Worm (Caenorhabditis elegans) whole organism, young adult: ENCODE data around the gene lin-40.

ENCODE experiments used
- B0336.3 ChIP-seq: fragments of 200-800 bp; sonication (Bioruptor generic); IDR thresholded peaks from 2 replicates; pipeline ENCODE4 v1.3.6; 2022; ENCODE audit warnings: missing genetic modification characterization, missing compliant biosample characterization
- F10E7.11 ChIP-seq: sonication (generic microtip); optimal IDR thresholded peaks from 2 replicates; lab custom pipeline; 2017; ENCODE audit warnings: mild to moderate bottlenecking, missing genetic modification characterization, moderate library complexity, missing compliant biosample characterization
- F22D6.2 ChIP-seq: sonication (generic microtip); optimal IDR thresholded peaks from 2 replicates; lab custom pipeline; 2016; ENCODE audit warnings: mild to moderate bottlenecking, missing genetic modification characterization, missing compliant biosample characterization
- F57C9.4 ChIP-seq: sonication (generic microtip); optimal IDR thresholded peaks from 2 replicates; lab custom pipeline; 2017; ENCODE audit warnings: mild to moderate bottlenecking, missing genetic modification characterization, missing compliant biosample characterization
- K12H6.12 ChIP-seq: fragments of 200-800 bp; sonication (Bioruptor generic); optimal IDR thresholded peaks from 2 replicates; lab custom pipeline; 2018; ENCODE audit warnings: mild to moderate bottlenecking, missing genetic modification characterization, missing compliant biosample characterization
- Y53G8AR.9 ChIP-seq: fragments of 200-800 bp; sonication (Bioruptor generic); conservative IDR thresholded peaks from 2 replicates; pipeline ENCODE4 v1.3.6; 2022; ENCODE audit warnings: missing genetic modification reagents, missing genetic modification characterization, missing compliant biosample characterization
- ZK185.1 ChIP-seq: sonication (generic microtip); optimal IDR thresholded peaks from 2 replicates; lab custom pipeline; 2016; ENCODE audit warnings: mild to moderate bottlenecking, missing genetic modification characterization, missing compliant biosample characterization; ENCODE audit not compliant: poor library complexity, severe bottlenecking
- akir-1 ChIP-seq: fragments of 200-800 bp; sonication (Bioruptor generic); optimal IDR thresholded peaks from 2 replicates; lab custom pipeline; 2018; ENCODE audit warnings: mild to moderate bottlenecking, missing genetic modification characterization, moderate library complexity, missing compliant biosample characterization
- bed-2 ChIP-seq: fragments of 200-800 bp; sonication (Bioruptor generic); IDR thresholded peaks from 2 replicates; pipeline ENCODE4 v1.3.6; 2022; ENCODE audit warnings: missing genetic modification reagents, missing genetic modification characterization, missing compliant biosample characterization
- cebp-1 ChIP-seq, 2 experiments: fragments of 200-800 bp in 1 of 2; sonication (Bioruptor generic) in 1 of 2; sonication (generic microtip) in 1 of 2; IDR thresholded peaks in 1 of 2; optimal IDR thresholded peaks in 1 of 2; 2 replicates each; pipeline versions ENCODE4 v1.3.6 to Lab custom; 2017 to 2022; ENCODE audit warnings: missing compliant biosample characterization in 2 of 2, missing genetic modification characterization in 2 of 2, mild to moderate bottlenecking in 1 of 2, missing genetic modification reagents in 1 of 2, moderate library complexity in 1 of 2
- ceh-91 ChIP-seq: fragments of 200-800 bp; sonication (Bioruptor generic); IDR thresholded peaks from 2 replicates; pipeline ENCODE4 v1.3.6; 2022; ENCODE audit warnings: missing genetic modification reagents, missing genetic modification characterization, missing compliant biosample characterization
- die-1 ChIP-seq: sonication (generic microtip); optimal IDR thresholded peaks from 2 replicates; lab custom pipeline; 2016; ENCODE audit warnings: missing genotype, mild to moderate bottlenecking, missing genetic modification characterization, missing compliant biosample characterization
- dpl-1 ChIP-seq: fragments of 150-350 bp; optimal IDR thresholded peaks from 2 replicates; lab custom pipeline; 2014; ENCODE audit warnings: missing biosample characterization, missing genetic modification reagents, missing genetic modification characterization
- egl-44 ChIP-seq: fragments of 200-800 bp; sonication (Bioruptor generic); IDR thresholded peaks from 2 replicates; pipeline ENCODE4 v1.3.6; 2022; ENCODE audit warnings: missing genetic modification reagents, missing genetic modification characterization, missing compliant biosample characterization
- fkh-3 ChIP-seq: sonication (generic microtip); optimal IDR thresholded peaks from 2 replicates; lab custom pipeline; 2016; ENCODE audit warnings: mild to moderate bottlenecking, missing genetic modification characterization, missing compliant biosample characterization
- gei-17 ChIP-seq: fragments of 200-800 bp; sonication (Bioruptor generic); optimal IDR thresholded peaks from 2 replicates; lab custom pipeline; 2018; ENCODE audit warnings: mild to moderate bottlenecking, missing genetic modification characterization, missing compliant biosample characterization
- him-1 ChIP-seq: sonication (generic microtip); optimal IDR thresholded peaks from 2 replicates; lab custom pipeline; 2016; ENCODE audit warnings: missing genotype, missing genetic modification reagents, missing genetic modification characterization, missing compliant biosample characterization
- hlh-26 ChIP-seq: fragments of 200-800 bp; sonication (Bioruptor generic); conservative IDR thresholded peaks from 2 replicates; pipeline ENCODE4 v1.3.6; 2022; ENCODE audit warnings: missing genetic modification reagents, missing genetic modification characterization, missing compliant biosample characterization
- let-607 ChIP-seq, 2 experiments: fragments of 200-800 bp in 1 of 2; sonication (Bioruptor generic) in 1 of 2; sonication (generic microtip) in 1 of 2; optimal IDR thresholded peaks; 2 replicates each; lab custom pipeline; 2016 to 2018; ENCODE audit warnings: mild to moderate bottlenecking in 2 of 2, missing compliant biosample characterization in 2 of 2, missing genetic modification characterization in 2 of 2, moderate library complexity in 2 of 2, missing genotype in 1 of 2
- lsl-1 ChIP-seq: fragments of 200-800 bp; sonication (Bioruptor generic); optimal IDR thresholded peaks from 2 replicates; lab custom pipeline; 2018; ENCODE audit warnings: mild to moderate bottlenecking, missing genetic modification characterization, moderate library complexity, missing compliant biosample characterization
- lsy-27 ChIP-seq: sonication (generic microtip); optimal IDR thresholded peaks from 2 replicates; lab custom pipeline; 2017; ENCODE audit warnings: missing genetic modification characterization, mild to moderate bottlenecking, missing compliant biosample characterization, antibody characterized with exemption, missing genotype, borderline replicate concordance; ENCODE audit not compliant: insufficient read depth
- madf-3 ChIP-seq: fragments of 200-800 bp; sonication (Bioruptor generic); IDR thresholded peaks from 2 replicates; pipeline ENCODE4 v1.3.6; 2022; ENCODE audit warnings: missing genetic modification reagents, missing genetic modification characterization, missing compliant biosample characterization
- mxl-1 ChIP-seq: sonication (generic microtip); optimal IDR thresholded peaks from 2 replicates; lab custom pipeline; 2016; ENCODE audit warnings: missing genetic modification characterization, missing compliant biosample characterization
- nhr-27 ChIP-seq: fragments of 200-800 bp; sonication (Bioruptor generic); optimal IDR thresholded peaks from 2 replicates; lab custom pipeline; 2018; ENCODE audit warnings: mild to moderate bottlenecking, missing genetic modification characterization, moderate library complexity, missing compliant biosample characterization
- nhr-80 ChIP-seq: sonication (generic microtip); optimal IDR thresholded peaks from 2 replicates; lab custom pipeline; 2016; ENCODE audit warnings: missing genetic modification characterization, missing compliant biosample characterization
- pbrm-1 ChIP-seq: fragments of 200-800 bp; sonication (Bioruptor generic); IDR thresholded peaks from 2 replicates; pipeline ENCODE4 v1.3.6; 2022; ENCODE audit warnings: missing genetic modification reagents, missing genetic modification characterization, missing compliant biosample characterization
- pha-4 ChIP-seq: fragments of 150-350 bp; sonication (generic microtip); optimal IDR thresholded peaks from 2 replicates; lab custom pipeline; 2014; ENCODE audit warnings: missing biosample characterization, missing genetic modification reagents, missing genetic modification characterization
- rcor-1 ChIP-seq: fragments of 200-800 bp; sonication (Bioruptor generic); IDR thresholded peaks from 2 replicates; pipeline ENCODE4 v1.3.6; 2022; ENCODE audit warnings: missing genetic modification reagents, missing genetic modification characterization, missing compliant biosample characterization
- snpc-1.3 ChIP-seq: sonication (generic microtip); optimal IDR thresholded peaks from 2 replicates; lab custom pipeline; 2017; ENCODE audit warnings: missing genetic modification characterization, mild to moderate bottlenecking, missing compliant biosample characterization, antibody characterized with exemption, moderate library complexity, missing genotype, missing genetic modification reagents; ENCODE audit not compliant: insufficient read depth
- somi-1 ChIP-seq: fragments of 200-800 bp; sonication (Bioruptor generic); optimal IDR thresholded peaks from 2 replicates; lab custom pipeline; 2018; ENCODE audit warnings: mild to moderate bottlenecking, missing genetic modification characterization, missing compliant biosample characterization
- tbp1 ChIP-seq: fragments of 200-800 bp; sonication (Bioruptor generic); optimal IDR thresholded peaks from 2 replicates; lab custom pipeline; 2018; ENCODE audit warnings: mild to moderate bottlenecking, missing genetic modification characterization, missing compliant biosample characterization
- zfh-2 ChIP-seq: fragments of 200-800 bp; sonication (Bioruptor generic); conservative IDR thresholded peaks from 2 replicates; pipeline ENCODE4 v1.3.6; 2022; ENCODE audit warnings: missing genetic modification reagents, missing genetic modification characterization, missing compliant biosample characterization
- ztf-3 ChIP-seq: fragments of 200-800 bp; sonication (Bioruptor generic); optimal IDR thresholded peaks from 2 replicates; lab custom pipeline; 2018; ENCODE audit warnings: mild to moderate bottlenecking, missing genetic modification characterization, missing compliant biosample characterization

The lin-40 gene

DNA sequence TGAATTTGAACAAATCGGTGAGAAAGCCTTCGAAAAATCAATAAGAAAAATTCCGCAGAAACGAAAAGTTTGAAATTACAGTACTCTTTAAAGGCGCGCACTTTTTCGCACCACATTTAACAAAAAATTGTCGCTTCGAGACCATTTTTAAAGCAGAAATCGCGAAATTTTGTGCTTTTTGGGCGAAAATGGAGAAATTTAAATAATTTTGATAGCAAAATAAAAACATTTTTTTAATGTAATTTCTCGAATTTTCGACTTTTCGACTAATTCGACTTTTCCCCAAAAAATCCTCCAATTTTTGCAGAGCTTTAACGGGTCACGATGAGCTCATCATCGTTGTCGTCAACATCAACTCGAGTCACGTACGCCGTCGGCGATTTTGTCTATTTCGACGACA lies at the start of gene lin-40:
TSS of gene lin-40 (plus strand) at position 301 of the 400 bp plus-strand sequence.
- TF ChIP-seq F22D6.2 (tag; lab: Kevin White, UChicago): no peak
- no peak for TF ChIP-seq pha-4 (tag; lab: Kevin White, UChicago)
- no peak for TF ChIP-seq F57C9.4
- no peak for TF ChIP-seq rcor-1 (GFP tag; lab: Robert Waterston, UW)
- no peak for TF ChIP-seq die-1 (tag; lab: Kevin White, UChicago)
- TF ChIP-seq bed-2 (GFP tag; lab: Robert Waterston, UW): no peak
- no peak for TF ChIP-seq him-1 (tag; lab: Kevin White, UChicago)
- no peak for TF ChIP-seq hlh-26 (GFP tag; lab: Robert Waterston, UW)
- TF ChIP-seq K12H6.12 (tag; lab: Kevin White, UChicago): no peak
- TF ChIP-seq B0336.3 (GFP tag; lab: Robert Waterston, UW): no peak

- TF ChIP-seq dpl-1 (GFP tag; lab: Kevin White, UChicago) (no peak), cebp-1 (GFP tag; IDR thresholded peaks at IDR 0.05; lab: Robert Waterston, UW) (no peak), cebp-1 (tag; optimal IDR thresholded peaks at IDR 0.05; lab: Kevin White, UChicago) (no peak), F10E7.11 (tag; lab: Kevin White, UChicago) (no peak), zfh-2 (GFP tag; lab: Robert Waterston, UW) (no peak), pbrm-1 (GFP tag; lab: Robert Waterston, UW) (no peak), lsy-27 (tag; lab: Kevin White, UChicago) (no peak), ZK185.1 (tag; lab: Kevin White, UChicago) (no peak), nhr-27 (tag; lab: Kevin White, UChicago) (no peak), tbp1 (GFP tag; lab: Kevin White, UChicago) (no peak), ceh-91 (GFP tag; lab: Robert Waterston, UW) (no peak), Y53G8AR.9 (GFP tag; lab: Robert Waterston, UW) (no peak), let-607 (tag; optimal IDR thresholded peaks at IDR 0.05; lab: Kevin White, UChicago) (no peak), akir-1 (GFP tag; lab: Kevin White, UChicago) (no peak), snpc-1.3 (tag; lab: Kevin White, UChicago) (no peak), lsl-1 (GFP tag; lab: Kevin White, UChicago) (no peak), egl-44 (GFP tag; lab: Robert Waterston, UW) (no peak), fkh-3 (tag; lab: Kevin White, UChicago) (no peak), F57C9.4 (no peak), gei-17 (GFP tag; lab: Kevin White, UChicago) (no peak)
Observed at ce11 chrV:3659472-3659871, 45.3 kb upstream of the lin-40 start, which contains the start of gene acr-23. Gene acr-23, minus strand, starts transcription at chrV:3659572.

DNA sequence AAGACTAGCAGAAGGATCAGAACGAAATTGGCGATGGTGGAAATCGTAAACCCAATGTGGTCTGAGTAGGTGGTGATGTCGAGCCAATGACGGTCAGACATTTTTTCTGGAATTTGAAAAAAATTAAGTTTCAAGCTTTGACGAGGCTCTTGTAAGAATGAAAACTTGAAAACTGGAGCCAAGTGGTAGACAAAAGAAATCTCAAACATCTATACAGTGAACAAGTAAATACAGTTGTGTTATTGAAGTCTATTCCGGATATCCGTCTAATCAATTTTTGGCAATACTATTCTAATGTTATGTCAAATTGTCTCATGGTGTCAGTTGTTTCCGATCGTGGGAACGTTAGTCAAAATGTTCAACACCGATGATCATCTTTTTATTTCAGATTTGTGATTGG lies 37.9 kb upstream of the lin-40 start, which contains the start of gene str-113:
TSS of gene str-113 (minus strand) at position 101 of the 400 bp plus-strand sequence.
- TF ChIP-seq somi-1 (GFP tag; lab: Kevin White, UChicago) (no peak), mxl-1 (tag; lab: Kevin White, UChicago) (no peak), ztf-3 (no peak), madf-3 (GFP tag; lab: Robert Waterston, UW) (no peak)

- TF ChIP-seq let-607 (tag; optimal IDR thresholded peaks at IDR 0.05; lab: Kevin White, UChicago): no peak
- TF ChIP-seq nhr-80 (tag; lab: Kevin White, UChicago): peak; percentile 58
Observed at ce11 chrV:3668464-3668863, 36.3 kb upstream of the lin-40 start, which contains the start of gene Y39H10B.2. Gene Y39H10B.2, plus strand, starts transcription at chrV:3668764.
